Fruit fly (Drosophila melanogaster) whole organism, pupa: ENCODE measurements around the gene wrd.

ENCODE experiments used
- CG12605 ChIP-seq: fragments of 200-800 bp; sonication (Bioruptor generic); IDR thresholded peaks from 2 replicates; pipeline ENCODE4 v1.3.6; 2022; ENCODE audit warnings: missing biosample characterization, missing genetic modification characterization
- CG13204 ChIP-seq: fragments of 200-800 bp; sonication (Bioruptor generic); optimal IDR thresholded peaks from 2 replicates; lab custom pipeline; 2018; ENCODE audit warnings: missing biosample characterization, mild to moderate bottlenecking, missing genetic modification characterization, moderate library complexity
- CG14655 ChIP-seq: fragments of 200-800 bp; sonication (Bioruptor generic); optimal IDR thresholded peaks from 3 replicates; lab custom pipeline; 2017; ENCODE audit warnings: mild to moderate bottlenecking, missing biosample characterization, missing genetic modification reagents, missing genetic modification characterization
- CG32121 ChIP-seq: fragments of 200-800 bp; sonication (Bioruptor generic); IDR thresholded peaks from 2 replicates; pipeline ENCODE4 v1.3.6; 2022; ENCODE audit warnings: missing biosample characterization, missing genetic modification characterization
- CG8301 ChIP-seq: fragments of 200-800 bp; sonication (Bioruptor generic); optimal IDR thresholded peaks from 2 replicates; lab custom pipeline; 2018; ENCODE audit warnings: missing biosample characterization, mild to moderate bottlenecking, missing genetic modification characterization
- D1 ChIP-seq: fragments of 200-800 bp; sonication (Bioruptor generic); optimal IDR thresholded peaks from 2 replicates; lab custom pipeline; 2018; ENCODE audit warnings: missing biosample characterization, mild to moderate bottlenecking, missing genetic modification characterization, moderate library complexity
- Ets98B ChIP-seq: fragments of 200-800 bp; sonication (Bioruptor generic); IDR thresholded peaks from 2 replicates; pipeline ENCODE4 v1.3.6; 2022; ENCODE audit warnings: missing biosample characterization, missing genetic modification characterization
- Pif1A ChIP-seq: fragments of 200-800 bp; sonication (Bioruptor generic); optimal IDR thresholded peaks from 3 replicates; lab custom pipeline; 2016; ENCODE audit warnings: missing biosample characterization, missing genetic modification characterization
- Snoo ChIP-seq: fragments of 200-800 bp; sonication (Bioruptor generic); optimal IDR thresholded peaks from 3 replicates; lab custom pipeline; 2017; ENCODE audit warnings: missing biosample characterization, mild to moderate bottlenecking, missing genetic modification characterization, inconsistent platforms
- fd96Ca ChIP-seq: fragments of 200-800 bp; sonication (Bioruptor generic); IDR thresholded peaks from 3 replicates; pipeline ENCODE4 v1.3.6; 2022; ENCODE audit warnings: missing biosample characterization, missing genetic modification characterization
- gl ChIP-seq: fragments of 200-800 bp; sonication (Bioruptor generic); optimal IDR thresholded peaks from 2 replicates; lab custom pipeline; 2018; ENCODE audit warnings: missing biosample characterization, mild to moderate bottlenecking, missing genetic modification characterization

DNA sequence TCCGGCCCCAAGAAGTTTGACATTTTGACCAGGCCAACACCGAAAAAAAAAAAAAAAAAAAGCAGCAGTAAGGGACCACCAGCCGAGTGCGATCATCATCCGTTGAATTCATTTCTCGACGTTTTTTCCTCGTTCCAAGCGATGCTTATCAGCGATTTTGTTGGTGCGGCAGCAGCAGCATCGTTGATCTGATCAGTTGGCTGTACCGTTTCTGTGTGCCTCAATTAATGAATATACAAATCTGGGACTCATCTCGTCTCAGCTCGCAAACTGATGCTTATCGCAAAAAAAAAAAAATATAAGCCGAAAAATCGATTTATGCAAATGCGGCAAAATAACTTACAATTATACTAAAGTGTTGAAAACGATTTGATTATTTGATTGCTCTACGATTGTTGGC, 22.7 kb upstream of the wrd start:
- TF ChIP-seq Pif1A (GFP tag; lab: Kevin White, UChicago), result no peak
- no peak for TF ChIP-seq CG12605 (GFP tag; lab: Robert Waterston, UW)
- TF ChIP-seq Ets98B (GFP tag; lab: Robert Waterston, UW), result no peak
- TF ChIP-seq CG13204 (GFP tag; lab: Kevin White, UChicago), result no peak
- TF ChIP-seq fd96Ca (GFP tag; lab: Robert Waterston, UW), result no peak
- no peak for TF ChIP-seq CG14655
- TF ChIP-seq CG8301, result no peak
- no peak for TF ChIP-seq CG32121 (GFP tag; lab: Robert Waterston, UW)
- TF ChIP-seq D1, result no peak
- no peak for TF ChIP-seq gl
- TF ChIP-seq Snoo (tag; lab: Kevin White, UChicago), result no peak
